Fruit fly (Drosophila melanogaster): Measurements from ENCODE around the gene Cog4.

The Cog4 gene

dm6 chr2L:10488484-10489223 lies at the start of gene Cog4, which contains the start of gene CG6144 (continued):
- TF ChIP-seq maf-S (GFP tag; optimal IDR thresholded peaks at IDR 0.05) (no peak), CG3407 (GFP tag; optimal IDR thresholded peaks at IDR 0.05) (no peak), Fer1 (GFP tag; optimal IDR thresholded peaks at IDR 0.05) (no peak), p53 (GFP tag; optimal IDR thresholded peaks at IDR 0.05) (no peak), CG13424 (tag; optimal IDR thresholded peaks at IDR 0.05) (peak; percentile 30), Nf-YC (tag; optimal IDR thresholded peaks at IDR 0.05) (no peak), Fer2 (tag; optimal IDR thresholded peaks at IDR 0.05) (no peak), Side (GFP tag; optimal IDR thresholded peaks at IDR 0.05) (peak; percentile 33), CoRest (tag; optimal IDR thresholded peaks at IDR 0.05) (no peak), CG17359 (tag; optimal IDR thresholded peaks at IDR 0.05) (no peak), cato (GFP tag; optimal IDR thresholded peaks at IDR 0.05; ENCODE audit: borderline replicate concordance) (no peak), CG30020 (tag; optimal IDR thresholded peaks at IDR 0.05) (peak; percentile 65), CG10565 (GFP tag; optimal IDR thresholded peaks at IDR 0.05) (no peak), CG7357 (GFP tag; IDR thresholded peaks at IDR 0.05) (no peak), eve (GFP tag; optimal IDR thresholded peaks at IDR 0.05) (no peak), nerfin-2 (GFP tag; IDR thresholded peaks at IDR 0.05; ENCODE audit: partially characterized antibody) (peak; percentile 51; the same call in 1 of the 2 replicates), CG7786 (GFP tag; optimal IDR thresholded peaks at IDR 0.05) (no peak), CG12236 (GFP tag; optimal IDR thresholded peaks at IDR 0.05) (no peak), corto (GFP tag; optimal IDR thresholded peaks at IDR 0.05) (no peak), gem (tag; optimal IDR thresholded peaks at IDR 0.05) (no peak), CG3838 (GFP tag; optimal IDR thresholded peaks at IDR 0.05) (no peak), Ets97D (GFP tag; optimal IDR thresholded peaks at IDR 0.05) (peak; percentile 29), NC2α (GFP tag; optimal IDR thresholded peaks at IDR 0.05) (no peak), Usf (GFP tag; optimal IDR thresholded peaks at IDR 0.05) (no peak), CG17361 (GFP tag; IDR thresholded peaks at IDR 0.05) (no peak), TFAM (GFP tag; optimal IDR thresholded peaks at IDR 0.05) (no peak), CG8478 (optimal IDR thresholded peaks at IDR 0.05) (no peak), Hey (tag; optimal IDR thresholded peaks at IDR 0.05) (no peak), hth (optimal IDR thresholded peaks at IDR 0.05) (no peak), Doc3 (GFP tag; IDR thresholded peaks at IDR 0.05; ENCODE audit: partially characterized antibody) (peak; percentile 77; the same call in 2 of the 3 replicates), dimm (GFP tag; IDR thresholded peaks at IDR 0.05) (no peak), CG5245 (GFP tag; optimal IDR thresholded peaks at IDR 0.05) (no peak), CG1602 (GFP tag; optimal IDR thresholded peaks at IDR 0.05) (no peak), kni (GFP tag; optimal IDR thresholded peaks at IDR 0.05) (no peak), CG6689 (GFP tag; IDR thresholded peaks at IDR 0.05) (peak; percentile 63), eyg (GFP tag; optimal IDR thresholded peaks at IDR 0.05) (no peak), danr (GFP tag; IDR thresholded peaks at IDR 0.05) (no peak), trh (GFP tag; optimal IDR thresholded peaks at IDR 0.05) (no peak), CG7372 (GFP tag; IDR thresholded peaks at IDR 0.05) (no peak), sens-2 (GFP tag; IDR thresholded peaks at IDR 0.05) (no peak), toy (GFP tag; IDR thresholded peaks at IDR 0.05) (no peak), nerfin-1 (tag; optimal IDR thresholded peaks at IDR 0.05) (peak; percentile 99), PHDP (tag; optimal IDR thresholded peaks at IDR 0.05) (no peak), Ets65A (GFP tag) (no peak), rib (GFP tag; IDR thresholded peaks at IDR 0.05) (no peak), CG1603 (tag; optimal IDR thresholded peaks at IDR 0.05) (no peak), CG8388 (GFP tag; optimal IDR thresholded peaks at IDR 0.05) (no peak), ara (GFP tag; IDR thresholded peaks at IDR 0.05) (no peak), Stat92E (GFP tag; optimal IDR thresholded peaks at IDR 0.05) (no peak), GATAe (GFP tag; conservative IDR thresholded peaks at IDR 0.05) (no peak)

Data from whole organism, embryonic.